In the genomic region with DNA sequence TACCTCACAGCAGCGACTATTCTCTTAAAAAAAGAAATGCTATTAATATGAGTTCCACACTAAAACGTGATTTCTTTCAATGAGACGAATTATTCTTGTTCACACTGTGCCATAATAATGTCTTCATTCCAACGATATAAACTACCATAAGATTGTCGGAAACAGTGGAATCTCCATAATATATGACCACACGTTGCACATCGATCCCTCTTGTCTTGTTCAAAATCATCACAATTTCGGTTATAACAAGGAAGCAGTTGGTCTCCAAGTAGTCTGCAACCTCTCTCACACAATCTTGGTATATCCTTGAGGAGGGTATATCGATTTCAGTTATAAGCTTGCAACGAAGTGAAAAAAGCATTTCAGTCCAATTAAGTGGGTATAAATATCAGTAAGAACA, we compare ENCODE assay signal across 5 fruit fly cellular contexts.
A peak's percentile ranks its signal among the peaks of the same experiment; 100 is the strongest.
TF ChIP-seq lines count a peak whose summit lies in the region.

A gene (minus strand): TSS at position 48 of the 400 bp plus-strand sequence.

- no peak for TF ChIP-seq CTCF in whole organism, embryonic (GFP tag; optimal IDR thresholded peaks at IDR 0.05; lab: Kevin White, UChicago)

TF ChIP-seq in whole organism, adult, 20 proteins besides CTCF, POLR2A, EP300 and RAD21:
- TF ChIP-seq CG12768 (GFP tag; optimal IDR thresholded peaks at IDR 0.05; lab: Kevin White, UChicago) (no peak), cic (GFP tag; optimal IDR thresholded peaks at IDR 0.05; lab: Kevin White, UChicago) (no peak), CG1620 (GFP tag; optimal IDR thresholded peaks at IDR 0.05; lab: Kevin White, UChicago) (peak; percentile 6), toe (GFP tag; optimal IDR thresholded peaks at IDR 0.05; lab: Kevin White, UChicago) (peak; percentile 21), kay (GFP tag; lab: Kevin White, UChicago; ENCODE audit: borderline replicate concordance) (no peak), CG5204 (GFP tag; optimal IDR thresholded peaks at IDR 0.05; lab: Kevin White, UChicago) (peak; percentile 7), CG11617 (GFP tag; optimal IDR thresholded peaks at IDR 0.05; lab: Kevin White, UChicago) (no peak), Clk (GFP tag; optimal IDR thresholded peaks at IDR 0.05; lab: Kevin White, UChicago) (no peak), bab1 (GFP tag; optimal IDR thresholded peaks at IDR 0.05; lab: Kevin White, UChicago) (no peak)

TF ChIP-seq in whole organism, embryonic, 481 proteins besides CTCF, POLR2A, EP300 and RAD21 (continues in another document):
- TF ChIP-seq HHEX (GFP tag; optimal IDR thresholded peaks at IDR 0.05; lab: Kevin White, UChicago) (no peak), CG12942 (GFP tag; optimal IDR thresholded peaks at IDR 0.05; lab: Kevin White, UChicago) (peak; percentile 45), slbo (GFP tag; IDR thresholded peaks at IDR 0.05; lab: Robert Waterston, UW) (no peak; the same call in none of the 2 replicates), zen (tag; optimal IDR thresholded peaks at IDR 0.05; lab: Kevin White, UChicago) (peak; percentile 68), CG18619 (GFP tag; optimal IDR thresholded peaks at IDR 0.05; lab: Kevin White, UChicago) (no peak), Nf-YC (tag; optimal IDR thresholded peaks at IDR 0.05; lab: Kevin White, UChicago) (no peak), Bdp1 (GFP tag; optimal IDR thresholded peaks at IDR 0.05; lab: Kevin White, UChicago) (no peak), CG8388 (GFP tag; optimal IDR thresholded peaks at IDR 0.05; lab: Kevin White, UChicago) (peak; percentile 22), chn (GFP tag; optimal IDR thresholded peaks at IDR 0.05; lab: Kevin White, UChicago) (no peak), B-H2 (GFP tag; optimal IDR thresholded peaks at IDR 0.05; lab: Kevin White, UChicago) (no peak), Ravus (GFP tag; IDR thresholded peaks at IDR 0.05; lab: Robert Waterston, UW) (no peak), Spps (tag; optimal IDR thresholded peaks at IDR 0.05; lab: Kevin White, UChicago) (no peak), twi (tag; optimal IDR thresholded peaks at IDR 0.05; lab: Kevin White, UChicago) (no peak), Sin3A (optimal IDR thresholded peaks at IDR 0.05; lab: Kevin White, UChicago) (no peak), gfzf (GFP tag; optimal IDR thresholded peaks at IDR 0.05; lab: Kevin White, UChicago) (peak; percentile 36), CG10366 (GFP tag; IDR thresholded peaks at IDR 0.05; lab: Robert Waterston, UW) (no peak), sqz (GFP tag; optimal IDR thresholded peaks at IDR 0.05; lab: Kevin White, UChicago) (no peak), CG34376 (GFP tag; optimal IDR thresholded peaks at IDR 0.05; lab: Kevin White, UChicago) (no peak), CG11696 (GFP tag; IDR thresholded peaks at IDR 0.05; lab: Robert Waterston, UW) (no peak), CG7839 (tag; optimal IDR thresholded peaks at IDR 0.05; lab: Kevin White, UChicago) (no peak)

TF ChIP-seq in whole organism, prepupa, 60 proteins besides CTCF, POLR2A, EP300 and RAD21:
- TF ChIP-seq CG31627 (GFP tag; optimal IDR thresholded peaks at IDR 0.05; lab: Kevin White, UChicago) (peak; percentile 14), Smox (GFP tag; optimal IDR thresholded peaks at IDR 0.05; lab: Kevin White, UChicago) (no peak), Sox15 (GFP tag; optimal IDR thresholded peaks at IDR 0.05; lab: Kevin White, UChicago) (no peak), CG11902 (GFP tag; optimal IDR thresholded peaks at IDR 0.05; lab: Kevin White, UChicago) (peak; percentile 6), dsx (GFP tag; optimal IDR thresholded peaks at IDR 0.05; lab: Kevin White, UChicago; ENCODE audit: poor library complexity, severe bottlenecking) (peak; percentile 21), CG3032 (tag; optimal IDR thresholded peaks at IDR 0.05; lab: Kevin White, UChicago) (peak; percentile 20), cyc (GFP tag; optimal IDR thresholded peaks at IDR 0.05; lab: Kevin White, UChicago) (peak; percentile 15), Hr39 (GFP tag; optimal IDR thresholded peaks at IDR 0.05; lab: Kevin White, UChicago) (peak; percentile 28), OdsH (GFP tag; optimal IDR thresholded peaks at IDR 0.05; lab: Kevin White, UChicago) (peak; percentile 31)
TF ChIP-seq in whole organism, prepupa: peak in this region for 7.

TF ChIP-seq in whole organism, pupa, 21 proteins besides CTCF, POLR2A, EP300 and RAD21:
- TF ChIP-seq CG15710 (tag; optimal IDR thresholded peaks at IDR 0.05; lab: Kevin White, UChicago) (peak; percentile 27), Pif1A (GFP tag; optimal IDR thresholded peaks at IDR 0.05; lab: Kevin White, UChicago) (no peak), CG4496 (GFP tag; IDR thresholded peaks at IDR 0.05; lab: Robert Waterston, UW) (no peak), CG17806 (tag; optimal IDR thresholded peaks at IDR 0.05; lab: Kevin White, UChicago) (no peak), gl (tag; optimal IDR thresholded peaks at IDR 0.05; lab: Kevin White, UChicago) (no peak), CG12605 (GFP tag; IDR thresholded peaks at IDR 0.05; lab: Robert Waterston, UW) (no peak), CG14655 (GFP tag; optimal IDR thresholded peaks at IDR 0.05; lab: Kevin White, UChicago) (peak; percentile 10), CG10348 (GFP tag; IDR thresholded peaks at IDR 0.05; lab: Robert Waterston, UW) (no peak), Ets98B (GFP tag; IDR thresholded peaks at IDR 0.05; lab: Robert Waterston, UW) (no peak), fd96Ca (GFP tag; IDR thresholded peaks at IDR 0.05; lab: Robert Waterston, UW) (no peak), CG9948 (tag; optimal IDR thresholded peaks at IDR 0.05; lab: Kevin White, UChicago) (no peak), D1 (tag; optimal IDR thresholded peaks at IDR 0.05; lab: Kevin White, UChicago) (peak; percentile 0), CG32121 (GFP tag; IDR thresholded peaks at IDR 0.05; lab: Robert Waterston, UW) (no peak), CG8301 (tag; optimal IDR thresholded peaks at IDR 0.05; lab: Kevin White, UChicago) (no peak), rn (GFP tag; IDR thresholded peaks at IDR 0.05; lab: Robert Waterston, UW) (no peak), CG8159 (tag; optimal IDR thresholded peaks at IDR 0.05; lab: Kevin White, UChicago) (peak; percentile 21), Pif1B (GFP tag; optimal IDR thresholded peaks at IDR 0.05; lab: Kevin White, UChicago) (no peak), EcR (GFP tag; optimal IDR thresholded peaks at IDR 0.05; lab: Kevin White, UChicago) (no peak), Snoo (tag; optimal IDR thresholded peaks at IDR 0.05; lab: Kevin White, UChicago) (no peak), CG34367 (tag; optimal IDR thresholded peaks at IDR 0.05; lab: Kevin White, UChicago) (peak; percentile 34), CG13204 (GFP tag; optimal IDR thresholded peaks at IDR 0.05; lab: Kevin White, UChicago) (no peak)

TF ChIP-seq in whole organism, wandering third instar larva, 38 proteins besides CTCF, POLR2A, EP300 and RAD21 (continues in another document):
- TF ChIP-seq OdsH (GFP tag; optimal IDR thresholded peaks at IDR 0.05; lab: Kevin White, UChicago) (no peak), woc (GFP tag; optimal IDR thresholded peaks at IDR 0.05; lab: Kevin White, UChicago) (peak; percentile 79), Rel (GFP tag; optimal IDR thresholded peaks at IDR 0.05; lab: Kevin White, UChicago) (no peak), Rel (tag; optimal IDR thresholded peaks at IDR 0.05; lab: Kevin White, UChicago) (no peak), HLH106 (tag; optimal IDR thresholded peaks at IDR 0.05; lab: Kevin White, UChicago) (no peak), Myc (optimal IDR thresholded peaks at IDR 0.05; lab: Kevin White, UChicago) (peak; percentile 38), dsf (GFP tag; optimal IDR thresholded peaks at IDR 0.05; lab: Kevin White, UChicago; ENCODE audit: borderline replicate concordance) (no peak), Hnf4 (GFP tag; optimal IDR thresholded peaks at IDR 0.05; lab: Kevin White, UChicago) (no peak), Vsx2 (GFP tag; optimal IDR thresholded peaks at IDR 0.05; lab: Kevin White, UChicago; ENCODE audit: partially characterized antibody) (peak; percentile 13), h (GFP tag; optimal IDR thresholded peaks at IDR 0.05; lab: Kevin White, UChicago) (no peak), brk (GFP tag; optimal IDR thresholded peaks at IDR 0.05; lab: Kevin White, UChicago) (no peak), br (GFP tag; optimal IDR thresholded peaks at IDR 0.05; lab: Kevin White, UChicago) (no peak), N (GFP tag; optimal IDR thresholded peaks at IDR 0.05; lab: Kevin White, UChicago) (peak; percentile 83), pan (optimal IDR thresholded peaks at IDR 0.05; lab: Kevin White, UChicago) (no peak), jim (GFP tag; optimal IDR thresholded peaks at IDR 0.05; lab: Kevin White, UChicago) (no peak), Jra (GFP tag; optimal IDR thresholded peaks at IDR 0.05; lab: Kevin White, UChicago) (no peak), psq (GFP tag; optimal IDR thresholded peaks at IDR 0.05; lab: Kevin White, UChicago) (no peak), tai (GFP tag; optimal IDR thresholded peaks at IDR 0.05; lab: Kevin White, UChicago) (no peak), sage (GFP tag; optimal IDR thresholded peaks at IDR 0.05; lab: Kevin White, UChicago) (no peak), Mio (GFP tag; optimal IDR thresholded peaks at IDR 0.05; lab: Kevin White, UChicago) (no peak), Dif (GFP tag; optimal IDR thresholded peaks at IDR 0.05; lab: Kevin White, UChicago; ENCODE audit: partially characterized antibody) (no peak), dl (GFP tag; optimal IDR thresholded peaks at IDR 0.05; lab: Kevin White, UChicago; ENCODE audit: insufficient read depth in 1 of 2, partially characterized antibody in 2 of 2) (no peak), CG32264 (GFP tag; optimal IDR thresholded peaks at IDR 0.05; lab: Kevin White, UChicago) (no peak), fru (GFP tag; optimal IDR thresholded peaks at IDR 0.05; lab: Kevin White, UChicago) (no peak), Abd-B (GFP tag; optimal IDR thresholded peaks at IDR 0.05; lab: Kevin White, UChicago) (no peak), rgr (GFP tag; optimal IDR thresholded peaks at IDR 0.05; lab: Kevin White, UChicago) (no peak), CrebA (GFP tag; optimal IDR thresholded peaks at IDR 0.05; lab: Kevin White, UChicago; ENCODE audit: borderline replicate concordance) (no peak), Dfd (GFP tag; optimal IDR thresholded peaks at IDR 0.05; lab: Kevin White, UChicago) (no peak), usp (GFP tag; optimal IDR thresholded peaks at IDR 0.05; lab: Kevin White, UChicago) (no peak), Hr78 (GFP tag; optimal IDR thresholded peaks at IDR 0.05; lab: Kevin White, UChicago) (peak; percentile 77), Hr83 (GFP tag; optimal IDR thresholded peaks at IDR 0.05; lab: Kevin White, UChicago; ENCODE audit: poor library complexity, severe bottlenecking) (no peak), dmrt93B (GFP tag; optimal IDR thresholded peaks at IDR 0.05; lab: Kevin White, UChicago) (peak; percentile 23), CG9705 (GFP tag; optimal IDR thresholded peaks at IDR 0.05; lab: Kevin White, UChicago) (no peak), lola (GFP tag; optimal IDR thresholded peaks at IDR 0.05; lab: Kevin White, UChicago) (peak; percentile 97), ey (GFP tag; optimal IDR thresholded peaks at IDR 0.05; lab: Kevin White, UChicago) (no peak), GATAd (GFP tag; optimal IDR thresholded peaks at IDR 0.05; lab: Kevin White, UChicago) (no peak)
